Worm (Caenorhabditis elegans) whole organism, midembryonic: ENCODE measurements around the gene aqp-11.

Source experiments
- cog-1 ChIP-seq: sonication (generic microtip); optimal IDR thresholded peaks from 2 replicates; lab custom pipeline; 2016; ENCODE audit warnings: missing genetic modification characterization, missing compliant biosample characterization
- flt-1 ChIP-seq: fragments of 200-800 bp; sonication (Bioruptor generic); IDR thresholded peaks from 2 replicates; pipeline ENCODE4 v1.3.6; 2022; ENCODE audit warnings: missing genetic modification characterization, missing compliant biosample characterization
- med-1 ChIP-seq: sonication (generic microtip); optimal IDR thresholded peaks from 2 replicates; lab custom pipeline; 2017; ENCODE audit warnings: missing genetic modification characterization, mild to moderate bottlenecking, missing compliant biosample characterization, antibody characterized with exemption, missing genetic modification reagents; ENCODE audit not compliant: insufficient read depth
- ref-1 ChIP-seq: fragments of 200-800 bp; sonication (Bioruptor generic); conservative IDR thresholded peaks from 2 replicates; pipeline ENCODE4 v1.3.6; 2022; ENCODE audit warnings: missing genetic modification reagents, missing genetic modification characterization, missing compliant biosample characterization
- tab-1 ChIP-seq: fragments of 200-800 bp; sonication (Bioruptor generic); IDR thresholded peaks from 2 replicates; pipeline ENCODE4 v1.3.6; 2022; ENCODE audit warnings: missing genetic modification characterization, missing compliant biosample characterization
- ztf-29 ChIP-seq: fragments of 200-800 bp; sonication (Bioruptor generic); IDR thresholded peaks from 2 replicates; pipeline ENCODE4 v1.3.6; 2022; ENCODE audit warnings: missing genetic modification reagents, missing genetic modification characterization, missing compliant biosample characterization

DNA sequence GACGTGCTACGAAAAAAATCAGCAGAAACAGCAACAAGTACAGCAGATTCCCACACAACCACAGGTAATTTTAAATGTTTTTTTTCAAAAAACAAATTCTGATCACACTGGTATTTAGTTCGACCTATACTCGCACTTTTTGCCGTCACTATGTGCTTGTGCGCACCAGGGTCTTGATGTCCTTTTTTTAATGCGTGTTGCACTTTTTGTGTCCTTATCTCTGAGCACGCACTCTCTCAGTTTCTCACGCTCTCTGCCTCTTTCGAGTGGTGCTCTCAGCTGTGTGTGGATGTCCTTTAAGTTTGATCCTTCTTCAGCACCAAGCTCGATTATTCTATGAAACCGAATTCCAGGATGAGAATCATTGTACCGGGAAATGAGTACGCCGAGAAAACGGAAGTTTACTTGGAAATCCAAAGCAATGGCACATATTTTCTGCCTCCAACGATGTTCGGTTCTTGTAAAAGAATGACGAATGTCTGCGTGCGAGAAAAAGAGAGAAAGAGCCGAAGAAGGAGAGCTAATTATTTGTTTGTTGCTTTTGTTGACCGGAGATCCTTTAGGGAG lies 45.4 kb downstream of the aqp-11 start:
- TF ChIP-seq cog-1 (no peak), flt-1 (no peak), med-1 (GFP tag; lab: Kevin White, UChicago) (no peak), ztf-29 (no peak), tab-1 (GFP tag; lab: Robert Waterston, UW) (no peak), ref-1 (GFP tag; lab: Robert Waterston, UW) (no peak; the same call in 1 of the 2 replicates)
